Fruit fly (Drosophila melanogaster) whole organism, pupa: ENCODE measurements around the gene CG33341.

Experiments
- CG15710 ChIP-seq: fragments of 200-800 bp; sonication (Bioruptor generic); optimal IDR thresholded peaks from 2 replicates; lab custom pipeline; 2018; ENCODE audit warnings: missing biosample characterization, mild to moderate bottlenecking, missing genetic modification characterization, moderate library complexity
- CG32121 ChIP-seq: fragments of 200-800 bp; sonication (Bioruptor generic); IDR thresholded peaks from 2 replicates; pipeline ENCODE4 v1.3.6; 2022; ENCODE audit warnings: missing biosample characterization, missing genetic modification characterization
- CG34367 ChIP-seq: fragments of 200-800 bp; sonication (Bioruptor generic); optimal IDR thresholded peaks from 2 replicates; lab custom pipeline; 2018; ENCODE audit warnings: missing biosample characterization, mild to moderate bottlenecking, missing genetic modification characterization
- CG8301 ChIP-seq: fragments of 200-800 bp; sonication (Bioruptor generic); optimal IDR thresholded peaks from 2 replicates; lab custom pipeline; 2018; ENCODE audit warnings: missing biosample characterization, mild to moderate bottlenecking, missing genetic modification characterization
- EcR ChIP-seq: fragments of 200-800 bp; sonication (Bioruptor generic); optimal IDR thresholded peaks from 3 replicates; lab custom pipeline; 2019; ENCODE audit warnings: missing biosample characterization, missing genetic modification characterization, mild to moderate bottlenecking, moderate library complexity, missing genetic modification reagents
- Snoo ChIP-seq: fragments of 200-800 bp; sonication (Bioruptor generic); optimal IDR thresholded peaks from 3 replicates; lab custom pipeline; 2017; ENCODE audit warnings: missing biosample characterization, mild to moderate bottlenecking, missing genetic modification characterization, inconsistent platforms
- rn ChIP-seq: fragments of 200-800 bp; sonication (Bioruptor generic); IDR thresholded peaks from 2 replicates; pipeline ENCODE4 v1.3.6; 2022; ENCODE audit warnings: missing biosample characterization, missing genetic modification characterization

- TF ChIP-seq CG34367 (tag; lab: Kevin White, UChicago) (no peak), CG15710 (tag; lab: Kevin White, UChicago) (no peak), CG32121 (GFP tag; lab: Robert Waterston, UW) (no peak), CG8301 (tag; lab: Kevin White, UChicago) (no peak), rn (GFP tag; lab: Robert Waterston, UW) (no peak), EcR (no peak), Snoo (tag; lab: Kevin White, UChicago) (no peak)
Observed at dm6 chr3R:24372662-24373061, 4.5 kb downstream of the CG33341 start, which contains the start of gene CG17782.
